Worm (Caenorhabditis elegans): ENCODE results near the gene T16H12.13.

DNA sequence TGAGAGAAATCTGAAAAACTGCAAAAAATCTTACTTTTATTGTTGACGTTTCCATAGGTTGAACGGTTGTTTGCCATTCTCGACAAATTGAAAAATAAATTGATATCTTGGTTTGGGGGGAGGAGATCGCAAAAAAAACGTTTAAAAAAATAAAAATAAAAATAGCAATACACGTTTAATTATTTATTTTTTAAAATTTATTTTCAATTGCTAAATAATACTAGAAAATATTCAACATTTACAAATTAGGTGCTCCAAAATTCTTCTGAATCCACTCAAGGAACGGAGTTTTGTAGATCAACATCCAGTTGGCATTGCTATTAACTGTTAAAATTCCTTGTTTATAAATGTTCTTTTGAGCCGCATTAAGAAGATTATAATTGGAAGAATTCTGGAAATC, 45.2 kb upstream of the T16H12.13 start, which contains the start of gene T16G12.7:
- no peak for TF ChIP-seq med-1 (GFP tag; optimal IDR thresholded peaks at IDR 0.05; ENCODE audit: insufficient read depth)
- no peak for TF ChIP-seq klf-2 (GFP tag; conservative IDR thresholded peaks at IDR 0.05)
- no peak for TF ChIP-seq flt-1 (GFP tag; IDR thresholded peaks at IDR 0.05)
- TF ChIP-seq cog-1 (tag; optimal IDR thresholded peaks at IDR 0.05) = no peak
- no peak for TF ChIP-seq ztf-23 (GFP tag; IDR thresholded peaks at IDR 0.05)
- no peak for TF ChIP-seq T22C8.4 (GFP tag; IDR thresholded peaks at IDR 0.05)
- no peak for TF ChIP-seq tab-1 (GFP tag; IDR thresholded peaks at IDR 0.05)
- no peak for TF ChIP-seq ref-1 (GFP tag; conservative IDR thresholded peaks at IDR 0.05)
- TF ChIP-seq ztf-29 (GFP tag; IDR thresholded peaks at IDR 0.05) = no peak

Data from whole organism, midembryonic.